Fruit fly (Drosophila melanogaster) whole organism, embryonic: ENCODE measurements around the gene CG31819.

Experiments
- Ada2b ChIP-seq: fragments of 200-800 bp; sonication (Bioruptor generic); IDR thresholded peaks from 2 replicates; pipeline ENCODE4 v1.3.6; 2022; ENCODE audit warnings: missing biosample characterization, missing genetic modification characterization
- BtbVII ChIP-seq: fragments of 200-800 bp; sonication (Bioruptor generic); optimal IDR thresholded peaks from 3 replicates; lab custom pipeline; 2017; ENCODE audit warnings: missing biosample characterization, mild to moderate bottlenecking, missing genetic modification characterization
- Bteb2 ChIP-seq: fragments of 200-800 bp; sonication (Bioruptor generic); optimal IDR thresholded peaks from 2 replicates; lab custom pipeline; 2016; ENCODE audit warnings: missing biosample characterization, missing genetic modification characterization
- CG10267 ChIP-seq: fragments of 200-800 bp; sonication (Bioruptor generic); optimal IDR thresholded peaks from 2 replicates; lab custom pipeline; 2018; ENCODE audit warnings: missing biosample characterization, mild to moderate bottlenecking, missing genetic modification characterization, moderate library complexity
- CG12071 ChIP-seq: fragments of 200-800 bp; sonication (Bioruptor generic); optimal IDR thresholded peaks from 3 replicates; lab custom pipeline; 2018; ENCODE audit warnings: missing biosample characterization, mild to moderate bottlenecking, missing genetic modification characterization
- CG12391 ChIP-seq: fragments of 200-800 bp; sonication (Bioruptor generic); optimal IDR thresholded peaks from 3 replicates; lab custom pipeline; 2018; ENCODE audit warnings: missing biosample characterization, mild to moderate bottlenecking, missing genetic modification characterization, moderate library complexity
- CG12659 ChIP-seq: fragments of 200-800 bp; sonication (Bioruptor generic); optimal IDR thresholded peaks from 3 replicates; lab custom pipeline; 2017; ENCODE audit warnings: mild to moderate bottlenecking, missing biosample characterization, missing genetic modification reagents, missing genetic modification characterization
- CG14710 ChIP-seq: fragments of 200-800 bp; sonication (Bioruptor generic); optimal IDR thresholded peaks from 3 replicates; lab custom pipeline; 2019; ENCODE audit warnings: missing biosample characterization, mild to moderate bottlenecking, missing genetic modification characterization, moderate library complexity
- CG1647 ChIP-seq: fragments of 200-800 bp; sonication (Bioruptor generic); optimal IDR thresholded peaks from 3 replicates; lab custom pipeline; 2016; ENCODE audit warnings: missing biosample characterization, missing genetic modification characterization
- CG2712 ChIP-seq: fragments of 200-800 bp; optimal IDR thresholded peaks from 3 replicates; lab custom pipeline; 2019; ENCODE audit warnings: missing biosample characterization, mild to moderate bottlenecking, missing genetic modification characterization, moderate library complexity
- CG30403 ChIP-seq: fragments of 200-800 bp; sonication (Bioruptor generic); optimal IDR thresholded peaks from 3 replicates; lab custom pipeline; 2016; ENCODE audit warnings: missing biosample characterization, missing genetic modification characterization
- CG33213 ChIP-seq: fragments of 200-800 bp; sonication (Bioruptor generic); optimal IDR thresholded peaks from 3 replicates; lab custom pipeline; 2016; ENCODE audit warnings: missing biosample characterization, missing genetic modification characterization
- CG4820 ChIP-seq: fragments of 200-800 bp; sonication (Bioruptor generic); optimal IDR thresholded peaks from 3 replicates; lab custom pipeline; 2016; ENCODE audit warnings: missing biosample characterization, missing genetic modification characterization
- CG7372 ChIP-seq: fragments of 200-800 bp; sonication (Bioruptor generic); IDR thresholded peaks from 2 replicates; pipeline ENCODE4 v1.3.6; 2022; ENCODE audit warnings: missing biosample characterization, missing genetic modification characterization
- CG7556 ChIP-seq: fragments of 200-800 bp; sonication (Bioruptor generic); optimal IDR thresholded peaks from 2 replicates; lab custom pipeline; 2017; ENCODE audit warnings: missing biosample characterization, mild to moderate bottlenecking, missing genetic modification characterization
- CG8388 ChIP-seq: fragments of 200-800 bp; sonication (Bioruptor generic); optimal IDR thresholded peaks from 2 replicates; lab custom pipeline; 2019; ENCODE audit warnings: missing biosample characterization, mild to moderate bottlenecking, missing genetic modification characterization, moderate library complexity
- CG8924 ChIP-seq: fragments of 200-800 bp; optimal IDR thresholded peaks from 3 replicates; lab custom pipeline; 2019; ENCODE audit warnings: missing biosample characterization, mild to moderate bottlenecking, missing genetic modification characterization, moderate library complexity
- CG9797 ChIP-seq: fragments of 200-800 bp; sonication (Bioruptor generic); optimal IDR thresholded peaks from 3 replicates; lab custom pipeline; 2018; ENCODE audit warnings: missing biosample characterization, mild to moderate bottlenecking, missing genetic modification characterization
- CTCF ChIP-seq: fragments of 200-800 bp; sonication (Bioruptor generic); optimal IDR thresholded peaks from 2 replicates; lab custom pipeline; 2017; ENCODE audit warnings: missing biosample characterization, mild to moderate bottlenecking, missing genetic modification characterization, moderate library complexity
- CoRest ChIP-seq: fragments of 200-800 bp; sonication (Bioruptor generic); optimal IDR thresholded peaks from 3 replicates; lab custom pipeline; 2018; ENCODE audit warnings: missing biosample characterization, mild to moderate bottlenecking, missing genetic modification characterization, moderate library complexity
- Dip3 ChIP-seq: fragments of 200-800 bp; sonication (Bioruptor generic); optimal IDR thresholded peaks from 3 replicates; lab custom pipeline; 2016; ENCODE audit warnings: missing biosample characterization, missing genetic modification characterization
- Fer2 ChIP-seq: fragments of 200-800 bp; sonication (Bioruptor generic); optimal IDR thresholded peaks from 2 replicates; lab custom pipeline; 2018; ENCODE audit warnings: missing biosample characterization, mild to moderate bottlenecking, missing genetic modification characterization, moderate library complexity
- NK7.1 ChIP-seq: fragments of 200-800 bp; sonication (Bioruptor generic); optimal IDR thresholded peaks from 3 replicates; lab custom pipeline; 2016; ENCODE audit warnings: missing biosample characterization, missing genetic modification characterization
- Six4 ChIP-seq: fragments of 200-800 bp; sonication (Bioruptor generic); optimal IDR thresholded peaks from 2 replicates; lab custom pipeline; 2016; ENCODE audit warnings: missing biosample characterization, missing genetic modification characterization
- Ssrp ChIP-seq: fragments of 200-800 bp; sonication (Bioruptor generic); optimal IDR thresholded peaks from 2 replicates; lab custom pipeline; 2018; ENCODE audit warnings: missing biosample characterization, mild to moderate bottlenecking, missing genetic modification characterization, moderate library complexity
- ab ChIP-seq: fragments of 200-800 bp; sonication (Bioruptor generic); optimal IDR thresholded peaks from 2 replicates; lab custom pipeline; 2016; ENCODE audit warnings: missing biosample characterization, missing genetic modification characterization
- cad ChIP-seq: fragments of >200 bp; optimal IDR thresholded peaks from 2 replicates; lab custom pipeline; 2017; ENCODE audit warnings: missing biosample characterization, missing genetic modification characterization
- chif ChIP-seq, 2 experiments: fragments of 200-800 bp; sonication (Bioruptor generic); optimal IDR thresholded peaks; 3 replicates each; lab custom pipeline; 2016; ENCODE audit warnings: missing biosample characterization in 2 of 2, missing genetic modification characterization in 2 of 2
- ewg ChIP-seq: fragments of 200-800 bp; sonication (Bioruptor generic); optimal IDR thresholded peaks from 3 replicates; lab custom pipeline; 2017; ENCODE audit warnings: mild to moderate bottlenecking, missing biosample characterization, missing genetic modification reagents, missing genetic modification characterization
- fd3F ChIP-seq: fragments of 200-800 bp; sonication (Bioruptor generic); optimal IDR thresholded peaks from 2 replicates; lab custom pipeline; 2018; ENCODE audit warnings: missing biosample characterization, mild to moderate bottlenecking, missing genetic modification characterization, moderate library complexity
- gfzf ChIP-seq: fragments of 200-800 bp; sonication (Bioruptor generic); optimal IDR thresholded peaks from 2 replicates; lab custom pipeline; 2016; ENCODE audit warnings: missing biosample characterization, mild to moderate bottlenecking, missing genetic modification characterization, moderate library complexity
- grau ChIP-seq: fragments of 200-800 bp; optimal IDR thresholded peaks from 3 replicates; lab custom pipeline; 2019; ENCODE audit warnings: missing biosample characterization, mild to moderate bottlenecking, missing genetic modification characterization, moderate library complexity
- gro ChIP-seq: fragments of 200-800 bp; sonication (Bioruptor generic); optimal IDR thresholded peaks from 2 replicates; lab custom pipeline; 2016; ENCODE audit warnings: missing biosample characterization, missing genetic modification characterization
- insv ChIP-seq, 2 experiments: fragments of 200-800 bp; sonication (Bioruptor generic); optimal IDR thresholded peaks; 3 replicates each; lab custom pipeline; 2016 to 2018; ENCODE audit warnings: missing biosample characterization in 2 of 2, missing genetic modification characterization in 2 of 2
- luna ChIP-seq: fragments of 200-800 bp; sonication (Bioruptor generic); optimal IDR thresholded peaks from 2 replicates; lab custom pipeline; 2016; ENCODE audit warnings: missing biosample characterization, missing genetic modification characterization
- pho ChIP-seq: fragments of 200-800 bp; sonication (Bioruptor generic); optimal IDR thresholded peaks from 2 replicates; lab custom pipeline; 2016; ENCODE audit warnings: missing biosample characterization, missing genetic modification characterization
- repo ChIP-seq: fragments of 200-800 bp; sonication (Bioruptor generic); optimal IDR thresholded peaks from 2 replicates; lab custom pipeline; 2016; ENCODE audit warnings: missing biosample characterization, missing genetic modification characterization
- row ChIP-seq: fragments of 200-800 bp; sonication (Bioruptor generic); IDR thresholded peaks from 3 replicates; pipeline ENCODE4 v1.3.6; 2022; ENCODE audit warnings: missing biosample characterization, missing genetic modification characterization
- sd ChIP-seq: fragments of 200-800 bp; sonication (Bioruptor generic); optimal IDR thresholded peaks from 3 replicates; lab custom pipeline; 2018; ENCODE audit warnings: missing biosample characterization, mild to moderate bottlenecking, missing genetic modification characterization, moderate library complexity
- seq ChIP-seq: fragments of 200-800 bp; sonication (Bioruptor generic); IDR thresholded peaks from 2 replicates; pipeline ENCODE4 v1.3.6; 2022; ENCODE audit warnings: missing biosample characterization, missing genetic modification characterization
- slp2 ChIP-seq: fragments of 200-800 bp; sonication (Bioruptor generic); optimal IDR thresholded peaks from 2 replicates; lab custom pipeline; 2016; ENCODE audit warnings: missing biosample characterization, missing genetic modification characterization
- stwl ChIP-seq: fragments of 200-800 bp; sonication (Bioruptor generic); optimal IDR thresholded peaks from 3 replicates; lab custom pipeline; 2018; ENCODE audit warnings: missing biosample characterization, mild to moderate bottlenecking, missing genetic modification characterization, moderate library complexity
- trem ChIP-seq: fragments of 200-800 bp; optimal IDR thresholded peaks from 3 replicates; lab custom pipeline; 2019; ENCODE audit warnings: missing biosample characterization, mild to moderate bottlenecking, missing genetic modification characterization, moderate library complexity
- trh ChIP-seq: fragments of 200-800 bp; sonication (Bioruptor generic); optimal IDR thresholded peaks from 2 replicates; lab custom pipeline; 2016; ENCODE audit warnings: missing biosample characterization, missing genetic modification characterization
- vvl ChIP-seq: fragments of 200-800 bp; sonication (Bioruptor generic); IDR thresholded peaks from 2 replicates; pipeline ENCODE4 v1.3.6; 2022; ENCODE audit warnings: missing biosample characterization, missing genetic modification characterization
- zen ChIP-seq: fragments of 200-800 bp; sonication (Bioruptor generic); optimal IDR thresholded peaks from 3 replicates; lab custom pipeline; 2018; ENCODE audit warnings: missing biosample characterization, mild to moderate bottlenecking, missing genetic modification characterization, moderate library complexity
- zf30C ChIP-seq: fragments of 200-800 bp; sonication (Bioruptor generic); optimal IDR thresholded peaks from 3 replicates; lab custom pipeline; 2018; ENCODE audit warnings: missing biosample characterization, mild to moderate bottlenecking, missing genetic modification characterization

CG31819 gene

DNA sequence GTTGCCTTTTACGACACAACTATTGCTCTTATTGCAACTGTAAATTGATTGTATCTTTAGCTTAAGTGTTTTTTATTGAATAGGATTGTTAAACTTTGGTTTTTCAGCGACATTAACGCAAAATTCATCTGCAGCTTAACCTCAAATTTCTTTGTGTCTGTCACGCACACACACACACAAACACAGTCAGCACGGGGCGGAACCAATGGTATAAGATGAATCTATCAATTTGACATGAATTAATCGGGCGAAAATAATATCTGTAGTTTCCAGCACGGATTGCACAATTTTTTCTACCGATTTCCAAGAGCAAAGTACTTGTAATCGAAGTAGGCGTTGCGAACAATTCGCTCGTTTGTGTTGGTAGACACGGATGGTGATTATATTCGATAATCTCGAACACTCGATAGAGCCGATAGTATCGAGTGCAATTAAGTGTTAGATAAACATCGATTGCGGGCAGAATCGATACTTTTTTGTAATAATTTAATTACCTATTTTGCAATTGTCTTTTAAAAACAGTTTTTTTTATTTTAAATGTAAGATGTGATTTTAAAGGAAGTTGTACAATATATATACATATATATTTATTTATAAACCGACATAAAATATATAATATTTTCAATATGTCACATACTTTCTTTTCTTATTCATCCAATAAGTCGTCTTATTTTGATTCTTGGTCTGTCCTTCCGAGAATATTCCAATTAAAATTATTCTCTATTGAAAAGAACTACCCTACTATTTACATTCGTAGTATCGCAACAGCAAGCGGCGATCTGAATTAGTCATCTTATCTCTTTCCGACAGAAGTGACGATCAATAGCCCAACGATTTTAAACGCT, 46.2 kb downstream of the CG31819 start, which contains the start of the genes PRL-1 and EndoGI (continued):
- peak; percentile 87 for TF ChIP-seq zen
- peak; percentile 86 for TF ChIP-seq CG2712
- no peak for TF ChIP-seq CG12071 (GFP tag; lab: Kevin White, UChicago)
- peak; percentile 83 for TF ChIP-seq fd3F
- TF ChIP-seq Dip3 (GFP tag; lab: Kevin White, UChicago) = peak; percentile 25
- TF ChIP-seq, all 482 proteins: peak for 295

DNA sequence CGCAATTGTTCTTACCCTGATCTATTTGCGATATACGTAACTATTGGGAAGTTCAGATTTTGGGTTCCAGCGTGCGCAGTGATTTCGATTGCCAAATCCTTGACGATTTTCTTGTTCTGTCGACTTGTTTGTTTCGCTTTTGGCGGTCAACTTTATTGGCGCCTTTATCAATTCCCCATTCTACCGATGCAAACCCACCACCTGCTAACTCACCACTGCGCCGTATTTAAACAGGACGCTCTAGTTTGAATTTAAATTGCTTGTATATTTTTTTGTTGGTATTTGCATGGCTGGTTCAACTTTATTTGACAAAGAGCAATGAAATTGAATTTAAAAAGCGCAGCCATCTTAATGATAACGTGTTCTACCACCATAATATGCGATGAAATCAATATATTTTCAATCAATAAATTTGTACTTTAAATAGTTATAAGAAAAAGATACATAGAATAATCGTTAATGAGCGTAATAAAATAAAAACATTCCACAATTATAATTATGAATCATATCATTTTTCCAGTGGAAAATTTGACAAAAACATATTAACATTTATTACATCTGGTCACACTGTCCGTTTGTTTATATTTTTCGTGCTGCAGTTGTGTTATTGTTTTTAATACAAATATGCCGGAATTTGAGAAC, 50.4 kb downstream of the CG31819 start, which contains the start of the genes twe and CG4935:
Gene twe, minus strand, starts transcription at position 302 of the 642 bp plus-strand sequence.
Gene CG4935, plus strand, starts transcription at position 566 of the 642 bp plus-strand sequence.
- TF ChIP-seq CG7556 (GFP tag; lab: Kevin White, UChicago) = peak; percentile 2
- TF ChIP-seq Ada2b (GFP tag; lab: Robert Waterston, UW) = no peak
- TF ChIP-seq insv (GFP tag; optimal IDR thresholded peaks at IDR 0.05; lab: Kevin White, UChicago) = no peak
- TF ChIP-seq BtbVII (GFP tag; lab: Kevin White, UChicago) = no peak
- TF ChIP-seq CoRest (tag; lab: Kevin White, UChicago) = peak; percentile 59
- peak; percentile 14 for TF ChIP-seq grau (tag; lab: Kevin White, UChicago)
- TF ChIP-seq repo (GFP tag; lab: Kevin White, UChicago) = no peak
- no peak for TF ChIP-seq ab (GFP tag; lab: Kevin White, UChicago)
- TF ChIP-seq CG1647 (GFP tag; lab: Kevin White, UChicago) = no peak
- TF ChIP-seq chif (GFP tag; optimal IDR thresholded peaks at IDR 0.05; lab: Kevin White, UChicago) = no peak
- no peak for TF ChIP-seq luna (GFP tag; lab: Kevin White, UChicago)
- peak; percentile 19 for TF ChIP-seq CG9797 (GFP tag; lab: Kevin White, UChicago)
- TF ChIP-seq cad = no peak
- peak; percentile 26 for TF ChIP-seq CG12659 (GFP tag; lab: Kevin White, UChicago)
- peak; percentile 1 for TF ChIP-seq CG2712
- TF ChIP-seq Bteb2 (GFP tag; lab: Kevin White, UChicago) = no peak
- peak; percentile 46 for TF ChIP-seq stwl (tag; lab: Kevin White, UChicago)
- peak; percentile 16 for TF ChIP-seq CG30403 (GFP tag; lab: Kevin White, UChicago)
- TF ChIP-seq CG12391 (tag; lab: Kevin White, UChicago) = peak; percentile 18
- TF ChIP-seq Fer2 (tag; lab: Kevin White, UChicago) = no peak
- peak; percentile 27 for TF ChIP-seq CG8924 (tag; lab: Kevin White, UChicago)
- TF ChIP-seq gfzf (GFP tag; lab: Kevin White, UChicago) = peak; percentile 55
- TF ChIP-seq row (GFP tag; lab: Robert Waterston, UW) = peak; percentile 26; the same call in 1 of the 3 replicates
- TF ChIP-seq zf30C (GFP tag; lab: Kevin White, UChicago) = peak; percentile 20
- TF ChIP-seq sd = peak; percentile 27
- TF ChIP-seq CG8388 (GFP tag; lab: Kevin White, UChicago) = peak; percentile 30
- TF ChIP-seq trh = no peak
- TF ChIP-seq CG4820 (GFP tag; lab: Kevin White, UChicago) = no peak
- peak; percentile 31 for TF ChIP-seq trem
- no peak for TF ChIP-seq vvl (GFP tag; lab: Robert Waterston, UW)
- no peak for TF ChIP-seq seq (GFP tag; lab: Robert Waterston, UW)
- no peak for TF ChIP-seq CG7372
- no peak for TF ChIP-seq NK7.1
- no peak for TF ChIP-seq Six4 (GFP tag; lab: Kevin White, UChicago)
- peak; percentile 22 for TF ChIP-seq ewg (GFP tag; lab: Kevin White, UChicago)
- TF ChIP-seq slp2 (GFP tag; lab: Kevin White, UChicago) = no peak
- peak; percentile 34 for TF ChIP-seq CG14710 (tag; lab: Kevin White, UChicago)
- TF ChIP-seq Ssrp = peak; percentile 44
- peak; percentile 37 for TF ChIP-seq CTCF (GFP tag; lab: Kevin White, UChicago)
- TF ChIP-seq CG10267 = peak; percentile 26
- TF ChIP-seq pho (GFP tag; lab: Kevin White, UChicago) = peak; percentile 17
- no peak for TF ChIP-seq CG33213 (GFP tag; lab: Kevin White, UChicago)
- no peak for TF ChIP-seq gro (GFP tag; lab: Kevin White, UChicago)
